Worm (Caenorhabditis elegans) whole organism, dauer: ENCODE results near the gene agl-1.
"Not testable (repeated sequence)": the region's sequence is repeated elsewhere in the genome, so short reads cannot be mapped to it uniquely, and the experiment has no call there.

Experiments
- unc-62 ChIP-seq: sonication (generic microtip); optimal IDR thresholded peaks from 2 replicates; lab custom pipeline; 2017; ENCODE audit warnings: missing biosample characterization, missing genetic modification reagents, missing genetic modification characterization

The agl-1 gene

ce11 chrII:14301927-14302326, 56.0 kb downstream of the agl-1 start, which contains the start of gene ctl-2:
ctl-2 (minus strand) TSS chrII:14302027.
- not testable (repeated sequence) for TF ChIP-seq unc-62 (GFP tag; lab: Kevin White, UChicago)
